Worm (Caenorhabditis elegans): Measurements from ENCODE around the gene srbc-41.

ce11 chrV:1627269-1627668, 12.6 kb upstream of the srbc-41 start:
- TF ChIP-seq F13C5.2 (tag; optimal IDR thresholded peaks at IDR 0.05), result no peak
- TF ChIP-seq sea-1 (GFP tag; conservative IDR thresholded peaks at IDR 0.05), result no peak
- TF ChIP-seq hmg-4 (GFP tag; optimal IDR thresholded peaks at IDR 0.05), result no peak
- no peak for TF ChIP-seq ama-1 (optimal IDR thresholded peaks at IDR 0.05)
- TF ChIP-seq ceh-36 (tag; optimal IDR thresholded peaks at IDR 0.05), result no peak
- no peak for TF ChIP-seq aly-1 (tag; optimal IDR thresholded peaks at IDR 0.05)
- no peak for TF ChIP-seq B0310.2 (tag; optimal IDR thresholded peaks at IDR 0.05)
- TF ChIP-seq flt-1 (GFP tag; IDR thresholded peaks at IDR 0.05), result no peak
- TF ChIP-seq pes-1 (GFP tag; IDR thresholded peaks at IDR 0.05), result no peak
- TF ChIP-seq scrt-1 (GFP tag; IDR thresholded peaks at IDR 0.05), result no peak
- no peak for TF ChIP-seq tra-4 (tag; optimal IDR thresholded peaks at IDR 0.05)
- no peak for TF ChIP-seq ets-7 (tag; optimal IDR thresholded peaks at IDR 0.05)
- TF ChIP-seq tbx-11 (GFP tag; IDR thresholded peaks at IDR 0.05), result no peak

All from whole organism, early embryonic.